Worm (Caenorhabditis elegans) whole organism, L3 larva: ENCODE data around the gene mec-17.

ENCODE experiments used
- R02D3.7 ChIP-seq: fragments of 150-350 bp; optimal IDR thresholded peaks from 2 replicates; lab custom pipeline; 2014; ENCODE audit warnings: missing biosample characterization, missing genetic modification characterization
- ama-1 ChIP-seq: fragments of 150-350 bp; optimal IDR thresholded peaks from 2 replicates; lab custom pipeline; 2018
- egl-27 ChIP-seq: sonication (generic microtip); optimal IDR thresholded peaks from 4 replicates; lab custom pipeline; 2017; ENCODE audit warnings: missing biosample characterization, missing genetic modification reagents, missing genetic modification characterization
- lin-15B ChIP-seq: fragments of 150-350 bp; optimal IDR thresholded peaks from 2 replicates; lab custom pipeline; 2014; ENCODE audit warnings: missing biosample characterization, missing genetic modification characterization
- lin-39 ChIP-seq: fragments of 150-350 bp; optimal IDR thresholded peaks from 2 replicates; lab custom pipeline; 2018; ENCODE audit warnings: missing biosample characterization, missing genetic modification reagents, missing genetic modification characterization
- nhr-23 ChIP-seq: fragments of 150-350 bp; optimal IDR thresholded peaks from 2 replicates; lab custom pipeline; 2014; ENCODE audit warnings: missing biosample characterization, missing genetic modification reagents, missing genetic modification characterization
- pqm-1 ChIP-seq: fragments of 150-350 bp; optimal IDR thresholded peaks from 2 replicates; lab custom pipeline; 2017; ENCODE audit warnings: missing biosample characterization, missing genetic modification characterization, inconsistent platforms
- skn-1 ChIP-seq: fragments of 150-350 bp; optimal IDR thresholded peaks from 2 replicates; lab custom pipeline; 2014; ENCODE audit warnings: missing biosample characterization, missing genetic modification characterization
- unc-39 ChIP-seq: sonication (generic microtip); optimal IDR thresholded peaks from 4 replicates; lab custom pipeline; 2017; ENCODE audit warnings: missing biosample characterization, missing genetic modification characterization
- unc-62 ChIP-seq: fragments of 150-350 bp; sonication (generic microtip); optimal IDR thresholded peaks from 4 replicates; lab custom pipeline; 2014; ENCODE audit warnings: missing biosample characterization, missing genetic modification reagents, missing genetic modification characterization
- ztf-11 ChIP-seq: fragments of 150-350 bp; optimal IDR thresholded peaks from 2 replicates; lab custom pipeline; 2014; ENCODE audit warnings: missing biosample characterization, missing genetic modification characterization

- no peak for TF ChIP-seq egl-27 (tag; lab: Kevin White, UChicago)
- TF ChIP-seq pqm-1: no peak
- no peak for TF ChIP-seq lin-15B (tag; lab: Kevin White, UChicago)
- TF ChIP-seq skn-1 (tag; lab: Kevin White, UChicago): no peak
- no peak for TF ChIP-seq unc-62 (GFP tag; lab: Kevin White, UChicago)
- no peak for TF ChIP-seq R02D3.7 (tag; lab: Kevin White, UChicago)
- TF ChIP-seq lin-39: no peak
- no peak for TF ChIP-seq ama-1 (lab: Kevin White, UChicago)
- no peak for TF ChIP-seq unc-39 (tag; lab: Kevin White, UChicago)
- TF ChIP-seq nhr-23 (tag; lab: Kevin White, UChicago): no peak
- TF ChIP-seq ztf-11 (tag; lab: Kevin White, UChicago): no peak
These were observed 46.1 kb downstream of the mec-17 start, which contains the start of gene exc-9 for ce11 chrIV:7940919-7941318.
